Fruit fly (Drosophila melanogaster) whole organism, embryonic: Measurements from ENCODE around the gene ACXB.

Experiments used
- Aef1 ChIP-seq: fragments of 200-800 bp; sonication (Bioruptor generic); IDR thresholded peaks from 3 replicates; pipeline ENCODE4 v1.3.6; 2022; ENCODE audit warnings: missing biosample characterization, missing genetic modification characterization
- Antp ChIP-seq: fragments of 200-800 bp; sonication (Bioruptor generic); optimal IDR thresholded peaks from 3 replicates; lab custom pipeline; 2016; ENCODE audit warnings: missing biosample characterization, missing genetic modification characterization
- Atf-2 ChIP-seq: fragments of 200-800 bp; sonication (Bioruptor generic); optimal IDR thresholded peaks from 2 replicates; lab custom pipeline; 2016; ENCODE audit warnings: missing biosample characterization, missing genetic modification characterization
- CG10543 ChIP-seq: fragments of 200-800 bp; sonication (Bioruptor generic); optimal IDR thresholded peaks from 3 replicates; lab custom pipeline; 2017; ENCODE audit warnings: missing biosample characterization, mild to moderate bottlenecking, missing genetic modification characterization, moderate library complexity
- CG11093 ChIP-seq: fragments of 200-800 bp; sonication (Bioruptor generic); IDR thresholded peaks from 3 replicates; pipeline ENCODE4 v1.3.6; 2022; ENCODE audit warnings: missing biosample characterization, missing genetic modification characterization
- CG11504 ChIP-seq: fragments of 200-800 bp; sonication (Bioruptor generic); optimal IDR thresholded peaks from 3 replicates; lab custom pipeline; 2019; ENCODE audit warnings: missing biosample characterization, mild to moderate bottlenecking, missing genetic modification characterization, moderate library complexity
- CG12942 ChIP-seq: fragments of 200-800 bp; sonication (Bioruptor generic); optimal IDR thresholded peaks from 3 replicates; lab custom pipeline; 2016; ENCODE audit warnings: missing biosample characterization, missing genetic modification characterization
- CG1602 ChIP-seq: fragments of 200-800 bp; sonication (Bioruptor generic); optimal IDR thresholded peaks from 3 replicates; lab custom pipeline; 2016; ENCODE audit warnings: missing biosample characterization, missing genetic modification characterization
- CG1647 ChIP-seq: fragments of 200-800 bp; sonication (Bioruptor generic); optimal IDR thresholded peaks from 3 replicates; lab custom pipeline; 2016; ENCODE audit warnings: missing biosample characterization, missing genetic modification characterization
- CG17186 ChIP-seq: fragments of 200-800 bp; sonication (Bioruptor generic); optimal IDR thresholded peaks from 3 replicates; lab custom pipeline; 2017; ENCODE audit warnings: missing biosample characterization, missing genetic modification reagents, missing genetic modification characterization
- CG17361 ChIP-seq: fragments of 200-800 bp; sonication (Bioruptor generic); IDR thresholded peaks from 3 replicates; pipeline ENCODE4 v1.3.6; 2022; ENCODE audit warnings: missing biosample characterization, missing genetic modification characterization
- CG1792 ChIP-seq: fragments of 200-800 bp; sonication (Bioruptor generic); optimal IDR thresholded peaks from 2 replicates; lab custom pipeline; 2016; ENCODE audit warnings: missing biosample characterization, missing genetic modification characterization
- CG18619 ChIP-seq: fragments of 200-800 bp; sonication (Bioruptor generic); optimal IDR thresholded peaks from 3 replicates; lab custom pipeline; 2017; ENCODE audit warnings: missing biosample characterization, mild to moderate bottlenecking, missing genetic modification characterization
- CG2875 ChIP-seq: fragments of 200-800 bp; sonication (Bioruptor generic); optimal IDR thresholded peaks from 2 replicates; lab custom pipeline; 2017; ENCODE audit warnings: missing biosample characterization, mild to moderate bottlenecking, missing genetic modification characterization, missing genetic modification reagents
- CG3407 ChIP-seq: fragments of 200-800 bp; sonication (Bioruptor generic); optimal IDR thresholded peaks from 2 replicates; lab custom pipeline; 2018; ENCODE audit warnings: missing biosample characterization, mild to moderate bottlenecking, missing genetic modification characterization
- CG4707 ChIP-seq: fragments of 200-800 bp; sonication (Bioruptor generic); optimal IDR thresholded peaks from 2 replicates; lab custom pipeline; 2018; ENCODE audit warnings: missing biosample characterization, mild to moderate bottlenecking, missing genetic modification characterization, moderate library complexity
- CG7786 ChIP-seq: fragments of 200-800 bp; sonication (Bioruptor generic); optimal IDR thresholded peaks from 2 replicates; lab custom pipeline; 2016; ENCODE audit warnings: missing biosample characterization, missing genetic modification characterization
- CG7839 ChIP-seq: fragments of 200-800 bp; sonication (Bioruptor generic); optimal IDR thresholded peaks from 3 replicates; lab custom pipeline; 2018; ENCODE audit warnings: missing biosample characterization, mild to moderate bottlenecking, missing genetic modification characterization, moderate library complexity
- CG7963 ChIP-seq: fragments of 200-800 bp; sonication (Bioruptor generic); IDR thresholded peaks from 3 replicates; pipeline ENCODE4 v1.3.6; 2022; ENCODE audit warnings: missing biosample characterization, missing genetic modification characterization; ENCODE audit not compliant: partially characterized antibody
- CG9609 ChIP-seq: fragments of 200-800 bp; sonication (Bioruptor generic); optimal IDR thresholded peaks from 3 replicates; lab custom pipeline; 2016; ENCODE audit warnings: missing biosample characterization, missing genetic modification characterization
- CG9817 ChIP-seq: fragments of 200-800 bp; sonication (Bioruptor generic); optimal IDR thresholded peaks from 2 replicates; lab custom pipeline; 2018; ENCODE audit warnings: missing biosample characterization, mild to moderate bottlenecking, missing genetic modification characterization, moderate library complexity
- CHES-1-like ChIP-seq: fragments of 200-800 bp; sonication (Bioruptor generic); optimal IDR thresholded peaks from 2 replicates; lab custom pipeline; 2016; ENCODE audit warnings: missing biosample characterization, missing genetic modification characterization
- CoRest ChIP-seq: fragments of 200-800 bp; sonication (Bioruptor generic); optimal IDR thresholded peaks from 3 replicates; lab custom pipeline; 2018; ENCODE audit warnings: missing biosample characterization, mild to moderate bottlenecking, missing genetic modification characterization, moderate library complexity
- Deaf1 ChIP-seq: fragments of 200-800 bp; optimal IDR thresholded peaks from 3 replicates; lab custom pipeline; 2019; ENCODE audit warnings: missing biosample characterization, mild to moderate bottlenecking, missing genetic modification characterization, moderate library complexity
- Hand ChIP-seq: fragments of 200-800 bp; sonication (Bioruptor generic); optimal IDR thresholded peaks from 2 replicates; lab custom pipeline; 2017; ENCODE audit warnings: mild to moderate bottlenecking, missing biosample characterization, missing genetic modification reagents, missing genetic modification characterization
- Hey ChIP-seq: fragments of 200-800 bp; sonication (Bioruptor generic); optimal IDR thresholded peaks from 3 replicates; lab custom pipeline; 2018; ENCODE audit warnings: missing biosample characterization, mild to moderate bottlenecking, missing genetic modification characterization
- HmgZ ChIP-seq: fragments of 200-800 bp; sonication (Bioruptor generic); optimal IDR thresholded peaks from 2 replicates; lab custom pipeline; 2018; ENCODE audit warnings: missing biosample characterization, mild to moderate bottlenecking, missing genetic modification characterization
- Hr51 ChIP-seq, 2 experiments: fragments of 200-800 bp; sonication (Bioruptor generic); optimal IDR thresholded peaks; 2 replicates in 1 of 2; 3 replicates in 1 of 2; lab custom pipeline; 2016 to 2018; ENCODE audit warnings: missing biosample characterization in 2 of 2, missing genetic modification characterization in 2 of 2, mild to moderate bottlenecking in 1 of 2, moderate library complexity in 1 of 2
- Kr ChIP-seq: fragments of 200-800 bp; sonication (Bioruptor generic); optimal IDR thresholded peaks from 2 replicates; lab custom pipeline; 2017; ENCODE audit warnings: missing biosample characterization, mild to moderate bottlenecking, missing genetic modification characterization
- PHDP ChIP-seq: fragments of 200-800 bp; sonication (Bioruptor generic); optimal IDR thresholded peaks from 3 replicates; lab custom pipeline; 2018; ENCODE audit warnings: missing biosample characterization, mild to moderate bottlenecking, missing genetic modification characterization, moderate library complexity
- Rx ChIP-seq: fragments of 200-800 bp; sonication (Bioruptor generic); IDR thresholded peaks from 2 replicates; pipeline ENCODE4 v1.3.6; 2022; ENCODE audit warnings: missing biosample characterization, missing genetic modification characterization
- YL-1 ChIP-seq: fragments of 200-800 bp; sonication (Bioruptor generic); optimal IDR thresholded peaks from 3 replicates; lab custom pipeline; 2017; ENCODE audit warnings: missing biosample characterization, mild to moderate bottlenecking, missing genetic modification characterization
- da ChIP-seq: fragments of 200-800 bp; sonication (Bioruptor generic); optimal IDR thresholded peaks from 2 replicates; lab custom pipeline; 2016; ENCODE audit warnings: missing biosample characterization, missing genetic modification characterization
- dati ChIP-seq: fragments of 200-800 bp; sonication (Bioruptor generic); IDR thresholded peaks from 2 replicates; pipeline ENCODE4 v1.3.6; 2022; ENCODE audit warnings: missing biosample characterization, missing genetic modification characterization
- esg ChIP-seq: fragments of 200-800 bp; sonication (Bioruptor generic); conservative IDR thresholded peaks from 2 replicates; pipeline ENCODE4 v1.3.6; 2022; ENCODE audit warnings: missing biosample characterization, missing genetic modification characterization
- ftz-f1 ChIP-seq: fragments of 200-800 bp; sonication (Bioruptor generic); optimal IDR thresholded peaks from 2 replicates; lab custom pipeline; 2016; ENCODE audit warnings: missing biosample characterization, missing genetic modification characterization
- gem ChIP-seq: fragments of 200-800 bp; sonication (Bioruptor generic); optimal IDR thresholded peaks from 2 replicates; lab custom pipeline; 2019; ENCODE audit warnings: missing biosample characterization, mild to moderate bottlenecking, missing genetic modification characterization, moderate library complexity
- inv ChIP-seq: fragments of 200-800 bp; sonication (Bioruptor generic); IDR thresholded peaks from 2 replicates; pipeline ENCODE4 v1.3.6; 2022; ENCODE audit warnings: missing biosample characterization, missing genetic modification characterization; ENCODE audit not compliant: partially characterized antibody
- lola ChIP-seq, 3 experiments: fragments of >200 bp in 2 of 3; fragments of 200-800 bp in 1 of 3; sonication (Bioruptor generic) in 1 of 3; optimal IDR thresholded peaks; 2 replicates each; lab custom pipeline; 2017 to 2019; ENCODE audit warnings: missing biosample characterization in 3 of 3, missing genetic modification characterization in 3 of 3, mild to moderate bottlenecking in 1 of 3, moderate library complexity in 1 of 3
- mam ChIP-seq: fragments of 200-800 bp; sonication (Bioruptor generic); optimal IDR thresholded peaks from 3 replicates; lab custom pipeline; 2016; ENCODE audit warnings: missing biosample characterization, missing genetic modification characterization
- nmo ChIP-seq: fragments of 200-800 bp; sonication (Bioruptor generic); optimal IDR thresholded peaks from 2 replicates; lab custom pipeline; 2018; ENCODE audit warnings: missing biosample characterization, mild to moderate bottlenecking, missing genetic modification characterization, moderate library complexity
- pita ChIP-seq: fragments of 200-800 bp; sonication (Bioruptor generic); optimal IDR thresholded peaks from 2 replicates; lab custom pipeline; 2017; ENCODE audit warnings: missing biosample characterization, mild to moderate bottlenecking, missing genetic modification characterization
- pum ChIP-seq: fragments of 200-800 bp; sonication (Bioruptor generic); optimal IDR thresholded peaks from 2 replicates; lab custom pipeline; 2016; ENCODE audit warnings: missing biosample characterization, missing genetic modification characterization
- sima ChIP-seq: fragments of 200-800 bp; sonication (Bioruptor generic); optimal IDR thresholded peaks from 2 replicates; lab custom pipeline; 2016; ENCODE audit warnings: missing biosample characterization, missing genetic modification characterization
- tna ChIP-seq: fragments of 200-800 bp; sonication (Bioruptor generic); IDR thresholded peaks from 2 replicates; pipeline ENCODE4 v1.3.6; 2022; ENCODE audit warnings: missing biosample characterization, missing genetic modification characterization; ENCODE audit not compliant: partially characterized antibody
- twi ChIP-seq: fragments of 200-800 bp; optimal IDR thresholded peaks from 2 replicates; lab custom pipeline; 2019; ENCODE audit warnings: missing biosample characterization, mild to moderate bottlenecking, missing genetic modification characterization, moderate library complexity
- usp ChIP-seq: fragments of >200 bp; optimal IDR thresholded peaks from 2 replicates; lab custom pipeline; 2017; ENCODE audit warnings: missing biosample characterization, missing genetic modification characterization
- vnd ChIP-seq: fragments of 200-800 bp; sonication (Bioruptor generic); IDR thresholded peaks from 3 replicates; pipeline ENCODE4 v1.3.6; 2022; ENCODE audit warnings: missing biosample characterization, missing genetic modification characterization; ENCODE audit not compliant: partially characterized antibody
- z ChIP-seq: fragments of 200-800 bp; sonication (Bioruptor generic); IDR thresholded peaks from 3 replicates; pipeline ENCODE4 v1.3.6; 2022; ENCODE audit warnings: missing biosample characterization, missing genetic modification characterization
- zf30C ChIP-seq: fragments of 200-800 bp; sonication (Bioruptor generic); optimal IDR thresholded peaks from 3 replicates; lab custom pipeline; 2018; ENCODE audit warnings: missing biosample characterization, mild to moderate bottlenecking, missing genetic modification characterization

The ACXB gene

dm6 chr2L:12916514-12916913 is at the start of gene ACXB:
TSS of gene ACXB (plus strand) at chr2L:12916814.
- TF ChIP-seq Hand (GFP tag; lab: Kevin White, UChicago) (no peak), PHDP (tag; lab: Kevin White, UChicago) (no peak), lola (GFP tag; optimal IDR thresholded peaks at IDR 0.05; lab: Kevin White, UChicago) (no peak), Kr (GFP tag; lab: Kevin White, UChicago) (no peak), CG9817 (tag; lab: Kevin White, UChicago) (no peak), Hey (no peak), Hr51 (GFP tag; optimal IDR thresholded peaks at IDR 0.05; lab: Kevin White, UChicago) (no peak), Antp (no peak), CG2875 (GFP tag; lab: Kevin White, UChicago) (no peak), Deaf1 (no peak), sima (GFP tag; lab: Kevin White, UChicago) (no peak), CG7786 (GFP tag; lab: Kevin White, UChicago) (no peak), CG1602 (GFP tag; lab: Kevin White, UChicago) (no peak), CG10543 (no peak)

- TF ChIP-seq mam (GFP tag; lab: Kevin White, UChicago) (no peak), Rx (GFP tag; lab: Robert Waterston, UW) (no peak), Aef1 (no peak), CG18619 (no peak), CG1647 (GFP tag; lab: Kevin White, UChicago) (no peak), usp (GFP tag; lab: Kevin White, UChicago) (no peak), CG17361 (GFP tag; lab: Robert Waterston, UW) (0 out of 3 replicates have a peak, but pooled peaks have one; percentile 14), vnd (no peak), CG11504 (tag; lab: Kevin White, UChicago) (peak; percentile 52), z (GFP tag; lab: Robert Waterston, UW) (no peak), twi (tag; lab: Kevin White, UChicago) (no peak), CG11093 (GFP tag; lab: Robert Waterston, UW) (no peak), pum (GFP tag; lab: Kevin White, UChicago) (no peak), YL-1 (GFP tag; lab: Kevin White, UChicago) (no peak), CoRest (peak; percentile 9), CHES-1-like (GFP tag; lab: Kevin White, UChicago) (no peak), CG9609 (GFP tag; lab: Kevin White, UChicago) (no peak), gem (tag; lab: Kevin White, UChicago) (peak; percentile 61), CG3407 (GFP tag; lab: Kevin White, UChicago) (no peak), CG12942 (no peak), dati (no peak), CG1792 (GFP tag; lab: Kevin White, UChicago) (no peak), inv (GFP tag; lab: Robert Waterston, UW) (no peak), esg (GFP tag; lab: Robert Waterston, UW) (no peak), CG17186 (GFP tag; lab: Kevin White, UChicago) (no peak), pita (GFP tag; lab: Kevin White, UChicago) (no peak), ftz-f1 (GFP tag; lab: Kevin White, UChicago) (no peak), nmo (GFP tag; lab: Kevin White, UChicago) (peak; percentile 31), zf30C (GFP tag; lab: Kevin White, UChicago) (peak; percentile 1), CG4707 (GFP tag; lab: Kevin White, UChicago) (no peak), CG2875 (GFP tag; lab: Kevin White, UChicago) (no peak), CG7963 (GFP tag; lab: Robert Waterston, UW) (no peak), CG7839 (tag; lab: Kevin White, UChicago) (peak; percentile 28), HmgZ (tag; lab: Kevin White, UChicago) (no peak), tna (GFP tag; lab: Robert Waterston, UW) (no peak), da (GFP tag; lab: Kevin White, UChicago) (no peak), Atf-2 (GFP tag; lab: Kevin White, UChicago) (no peak)
Measured at dm6 chr2L:12867482-12867881, 49.1 kb upstream of the ACXB start.
